Fruit fly (Drosophila melanogaster) whole organism, embryonic: ENCODE data around the gene CG31800.

Source experiments
- Atf3 ChIP-seq: fragments of 200-800 bp; sonication (Bioruptor generic); optimal IDR thresholded peaks from 3 replicates; lab custom pipeline; 2016; ENCODE audit warnings: missing biosample characterization, missing genetic modification characterization
- Atf6 ChIP-seq: fragments of 200-800 bp; sonication (Bioruptor generic); IDR thresholded peaks from 2 replicates; pipeline ENCODE4 v1.3.6; 2022; ENCODE audit warnings: missing biosample characterization, missing genetic modification characterization
- CG11247 ChIP-seq: fragments of 200-800 bp; sonication (Bioruptor generic); IDR thresholded peaks from 2 replicates; pipeline ENCODE4 v1.3.6; 2022; ENCODE audit warnings: missing biosample characterization, missing genetic modification characterization
- CG11723 ChIP-seq: fragments of 200-800 bp; sonication (Bioruptor generic); optimal IDR thresholded peaks from 2 replicates; lab custom pipeline; 2017; ENCODE audit warnings: missing biosample characterization, mild to moderate bottlenecking, missing genetic modification characterization
- CG12155 ChIP-seq: fragments of 200-800 bp; sonication (Bioruptor generic); optimal IDR thresholded peaks from 3 replicates; lab custom pipeline; 2016; ENCODE audit warnings: missing biosample characterization, missing genetic modification characterization
- CG12219 ChIP-seq: fragments of 200-800 bp; sonication (Bioruptor generic); optimal IDR thresholded peaks from 3 replicates; lab custom pipeline; 2018; ENCODE audit warnings: missing biosample characterization, mild to moderate bottlenecking, missing genetic modification characterization
- CG13296 ChIP-seq: fragments of 200-800 bp; sonication (Bioruptor generic); optimal IDR thresholded peaks from 3 replicates; lab custom pipeline; 2018; ENCODE audit warnings: missing biosample characterization, mild to moderate bottlenecking, missing genetic modification characterization
- CG14014 ChIP-seq: fragments of 200-800 bp; sonication (Bioruptor generic); IDR thresholded peaks from 2 replicates; pipeline ENCODE4 v1.3.6; 2022; ENCODE audit warnings: missing biosample characterization, missing genetic modification characterization
- CG14050 ChIP-seq: fragments of 200-800 bp; sonication (Bioruptor generic); IDR thresholded peaks from 3 replicates; pipeline ENCODE4 v1.3.6; 2022; ENCODE audit warnings: missing biosample characterization, missing genetic modification characterization
- CG15011 ChIP-seq: fragments of 200-800 bp; sonication (Bioruptor generic); optimal IDR thresholded peaks from 3 replicates; lab custom pipeline; 2018; ENCODE audit warnings: missing biosample characterization, mild to moderate bottlenecking, missing genetic modification characterization
- CG1602 ChIP-seq: fragments of 200-800 bp; sonication (Bioruptor generic); optimal IDR thresholded peaks from 3 replicates; lab custom pipeline; 2016; ENCODE audit warnings: missing biosample characterization, missing genetic modification characterization
- CG17361 ChIP-seq: fragments of 200-800 bp; sonication (Bioruptor generic); IDR thresholded peaks from 3 replicates; pipeline ENCODE4 v1.3.6; 2022; ENCODE audit warnings: missing biosample characterization, missing genetic modification characterization
- CG30403 ChIP-seq: fragments of 200-800 bp; sonication (Bioruptor generic); optimal IDR thresholded peaks from 3 replicates; lab custom pipeline; 2016; ENCODE audit warnings: missing biosample characterization, missing genetic modification characterization
- CG33557 ChIP-seq: fragments of 200-800 bp; sonication (Bioruptor generic); optimal IDR thresholded peaks from 2 replicates; lab custom pipeline; 2019; ENCODE audit warnings: missing biosample characterization, mild to moderate bottlenecking, missing genetic modification characterization, moderate library complexity
- CG4328 ChIP-seq: fragments of 200-800 bp; sonication (Bioruptor generic); optimal IDR thresholded peaks from 3 replicates; lab custom pipeline; 2017; ENCODE audit warnings: missing biosample characterization, missing genetic modification reagents, missing genetic modification characterization
- CG4707 ChIP-seq: fragments of 200-800 bp; sonication (Bioruptor generic); optimal IDR thresholded peaks from 2 replicates; lab custom pipeline; 2018; ENCODE audit warnings: missing biosample characterization, mild to moderate bottlenecking, missing genetic modification characterization, moderate library complexity
- CG5180 ChIP-seq: fragments of 200-800 bp; sonication (Bioruptor generic); optimal IDR thresholded peaks from 3 replicates; lab custom pipeline; 2017; ENCODE audit warnings: missing biosample characterization, missing genetic modification characterization, mild to moderate bottlenecking, moderate library complexity, missing genetic modification reagents
- CG6791 ChIP-seq: fragments of 200-800 bp; sonication (Bioruptor generic); IDR thresholded peaks from 3 replicates; pipeline ENCODE4 v1.3.6; 2022; ENCODE audit warnings: missing biosample characterization, missing genetic modification characterization; ENCODE audit not compliant: partially characterized antibody
- CG7963 ChIP-seq: fragments of 200-800 bp; sonication (Bioruptor generic); IDR thresholded peaks from 3 replicates; pipeline ENCODE4 v1.3.6; 2022; ENCODE audit warnings: missing biosample characterization, missing genetic modification characterization; ENCODE audit not compliant: partially characterized antibody
- Camta ChIP-seq: fragments of 200-800 bp; sonication (Bioruptor generic); optimal IDR thresholded peaks from 2 replicates; lab custom pipeline; 2016; ENCODE audit warnings: missing biosample characterization, missing genetic modification characterization
- CoRest ChIP-seq: fragments of 200-800 bp; sonication (Bioruptor generic); optimal IDR thresholded peaks from 3 replicates; lab custom pipeline; 2018; ENCODE audit warnings: missing biosample characterization, mild to moderate bottlenecking, missing genetic modification characterization, moderate library complexity
- Dad ChIP-seq: fragments of 200-800 bp; sonication (Bioruptor generic); optimal IDR thresholded peaks from 3 replicates; lab custom pipeline; 2016; ENCODE audit warnings: missing biosample characterization, missing genetic modification characterization
- Dll ChIP-seq: fragments of 200-800 bp; sonication (Bioruptor generic); IDR thresholded peaks from 4 replicates; pipeline ENCODE4 v1.3.6; 2022; ENCODE audit warnings: missing biosample characterization, missing genetic modification characterization; ENCODE audit not compliant: partially characterized antibody
- Doc2 ChIP-seq: fragments of 200-800 bp; sonication (Bioruptor generic); IDR thresholded peaks from 2 replicates; pipeline ENCODE4 v1.3.6; 2022; ENCODE audit warnings: missing biosample characterization, missing genetic modification characterization
- GATAe ChIP-seq: fragments of 200-800 bp; sonication (Bioruptor generic); conservative IDR thresholded peaks from 2 replicates; pipeline ENCODE4 v1.3.6; 2022; ENCODE audit warnings: missing biosample characterization, missing genetic modification characterization
- Hr39 ChIP-seq: fragments of >200 bp; optimal IDR thresholded peaks from 2 replicates; lab custom pipeline; 2017
- MESR4 ChIP-seq: fragments of 200-800 bp; sonication (Bioruptor generic); optimal IDR thresholded peaks from 2 replicates; lab custom pipeline; 2018; ENCODE audit warnings: missing biosample characterization, mild to moderate bottlenecking, missing genetic modification characterization, moderate library complexity
- Meics ChIP-seq: fragments of 200-800 bp; sonication (Bioruptor generic); optimal IDR thresholded peaks from 2 replicates; lab custom pipeline; 2017; ENCODE audit warnings: missing biosample characterization, mild to moderate bottlenecking, missing genetic modification characterization
- Ravus ChIP-seq: fragments of 200-800 bp; sonication (Bioruptor generic); IDR thresholded peaks from 2 replicates; pipeline ENCODE4 v1.3.6; 2022; ENCODE audit warnings: missing biosample characterization, missing genetic modification characterization
- Rfx ChIP-seq: fragments of 200-800 bp; sonication (Bioruptor generic); IDR thresholded peaks from 2 replicates; pipeline ENCODE4 v1.3.6; 2022; ENCODE audit warnings: missing biosample characterization, missing genetic modification characterization
- Rx ChIP-seq: fragments of 200-800 bp; sonication (Bioruptor generic); IDR thresholded peaks from 2 replicates; pipeline ENCODE4 v1.3.6; 2022; ENCODE audit warnings: missing biosample characterization, missing genetic modification characterization
- Scr ChIP-seq: fragments of 200-800 bp; sonication (Bioruptor generic); IDR thresholded peaks from 2 replicates; pipeline ENCODE4 v1.3.6; 2022; ENCODE audit warnings: missing biosample characterization, missing genetic modification characterization; ENCODE audit not compliant: partially characterized antibody
- bab2 ChIP-seq: fragments of 200-800 bp; sonication (Bioruptor generic); optimal IDR thresholded peaks from 2 replicates; lab custom pipeline; 2016; ENCODE audit warnings: missing biosample characterization, missing genetic modification characterization
- bowl ChIP-seq: fragments of 200-800 bp; sonication (Bioruptor generic); IDR thresholded peaks from 2 replicates; pipeline ENCODE4 v1.3.6; 2022; ENCODE audit warnings: missing biosample characterization, missing genetic modification characterization
- danr ChIP-seq: fragments of 200-800 bp; sonication (Bioruptor generic); IDR thresholded peaks from 2 replicates; pipeline ENCODE4 v1.3.6; 2022; ENCODE audit warnings: missing biosample characterization, missing genetic modification characterization
- ems ChIP-seq: fragments of 200-800 bp; sonication (Bioruptor generic); optimal IDR thresholded peaks from 3 replicates; lab custom pipeline; 2016; ENCODE audit warnings: missing biosample characterization, missing genetic modification characterization
- fru ChIP-seq: fragments of >200 bp; optimal IDR thresholded peaks from 2 replicates; lab custom pipeline; 2017
- gce ChIP-seq: fragments of 200-800 bp; sonication (Bioruptor generic); IDR thresholded peaks from 3 replicates; pipeline ENCODE4 v1.3.6; 2022; ENCODE audit warnings: missing biosample characterization, missing genetic modification characterization
- grau ChIP-seq: fragments of 200-800 bp; optimal IDR thresholded peaks from 3 replicates; lab custom pipeline; 2019; ENCODE audit warnings: missing biosample characterization, mild to moderate bottlenecking, missing genetic modification characterization, moderate library complexity
- grn ChIP-seq: fragments of 200-800 bp; sonication (Bioruptor generic); optimal IDR thresholded peaks from 3 replicates; lab custom pipeline; 2017; ENCODE audit warnings: missing biosample characterization, missing genetic modification characterization
- inv ChIP-seq: fragments of 200-800 bp; sonication (Bioruptor generic); IDR thresholded peaks from 2 replicates; pipeline ENCODE4 v1.3.6; 2022; ENCODE audit warnings: missing biosample characterization, missing genetic modification characterization; ENCODE audit not compliant: partially characterized antibody
- kah ChIP-seq: fragments of 200-800 bp; sonication (Bioruptor generic); optimal IDR thresholded peaks from 2 replicates; lab custom pipeline; 2018; ENCODE audit warnings: missing biosample characterization, mild to moderate bottlenecking, missing genetic modification characterization
- knrl ChIP-seq: fragments of 200-800 bp; sonication (Bioruptor generic); IDR thresholded peaks from 3 replicates; pipeline ENCODE4 v1.3.6; 2022; ENCODE audit warnings: missing biosample characterization, missing genetic modification characterization; ENCODE audit not compliant: partially characterized antibody
- lbe ChIP-seq: fragments of 200-800 bp; sonication (Bioruptor generic); optimal IDR thresholded peaks from 2 replicates; lab custom pipeline; 2016; ENCODE audit warnings: missing biosample characterization, mild to moderate bottlenecking, missing genetic modification characterization
- mam ChIP-seq: fragments of 200-800 bp; sonication (Bioruptor generic); optimal IDR thresholded peaks from 3 replicates; lab custom pipeline; 2016; ENCODE audit warnings: missing biosample characterization, missing genetic modification characterization
- sens-2 ChIP-seq: fragments of 200-800 bp; sonication (Bioruptor generic); IDR thresholded peaks from 2 replicates; pipeline ENCODE4 v1.3.6; 2022; ENCODE audit warnings: missing biosample characterization, missing genetic modification characterization
- sob ChIP-seq: fragments of 200-800 bp; sonication (Bioruptor generic); IDR thresholded peaks from 2 replicates; pipeline ENCODE4 v1.3.6; 2022; ENCODE audit warnings: missing biosample characterization, missing genetic modification characterization
- trem ChIP-seq: fragments of 200-800 bp; optimal IDR thresholded peaks from 3 replicates; lab custom pipeline; 2019; ENCODE audit warnings: missing biosample characterization, mild to moderate bottlenecking, missing genetic modification characterization, moderate library complexity
- twi ChIP-seq: fragments of 200-800 bp; optimal IDR thresholded peaks from 2 replicates; lab custom pipeline; 2019; ENCODE audit warnings: missing biosample characterization, mild to moderate bottlenecking, missing genetic modification characterization, moderate library complexity
- zfh2 ChIP-seq: fragments of 200-800 bp; sonication (Bioruptor generic); optimal IDR thresholded peaks from 2 replicates; lab custom pipeline; 2016; ENCODE audit warnings: missing biosample characterization, missing genetic modification characterization

CG31800 gene

DNA sequence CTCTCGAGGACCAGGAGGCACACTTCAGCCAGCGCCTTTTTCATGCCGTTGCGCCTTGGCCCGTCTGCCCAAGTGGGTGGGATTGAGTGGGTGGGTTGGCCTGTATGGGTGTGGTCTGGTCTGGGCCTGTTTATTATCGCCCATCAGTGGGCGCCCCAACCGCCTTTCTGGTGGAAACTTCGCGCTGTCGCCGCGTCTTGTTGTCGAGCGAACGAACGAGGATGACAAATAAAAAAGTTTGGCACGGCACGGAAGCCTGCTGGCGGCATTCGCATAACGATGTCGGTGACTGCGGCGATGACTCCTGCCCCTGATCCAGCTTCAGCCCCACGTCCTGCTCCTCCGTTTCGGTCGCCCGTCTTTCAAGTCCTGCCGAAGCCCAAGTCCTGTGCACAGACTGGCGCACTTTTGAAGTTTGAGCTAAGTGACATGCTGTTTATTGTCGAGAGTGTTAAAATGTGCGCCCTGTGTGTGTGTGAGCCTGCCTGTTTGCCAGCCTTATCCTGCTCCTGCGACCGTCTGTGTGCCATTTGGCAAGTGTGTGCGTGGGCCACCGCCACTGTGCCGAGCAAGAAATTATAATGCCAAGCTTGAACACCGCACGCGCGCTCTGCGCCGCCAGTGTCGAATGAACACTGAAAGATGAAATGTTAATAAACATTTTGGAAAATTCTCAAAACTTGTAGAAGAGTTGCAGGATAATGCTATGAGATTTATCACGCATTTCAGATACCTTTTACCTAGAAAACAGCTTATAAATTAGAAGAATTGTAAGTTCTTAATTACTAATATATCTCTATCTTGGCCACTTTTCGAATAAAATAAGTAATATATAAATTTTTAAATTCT lies 20.1 kb downstream of the CG31800 start (continued):
- peak; percentile 20 for TF ChIP-seq mam (GFP tag; lab: Kevin White, UChicago)
- peak; percentile 13; the same call in 1 of the 3 replicates for TF ChIP-seq CG14050 (GFP tag; lab: Robert Waterston, UW)
- TF ChIP-seq Dad (GFP tag; lab: Kevin White, UChicago): no peak
- TF ChIP-seq Hr39 (lab: Kevin White, UChicago): no peak
- TF ChIP-seq fru: no peak
- TF ChIP-seq CG4328 (GFP tag; lab: Kevin White, UChicago): peak; percentile 73
- no peak for TF ChIP-seq Dll
- peak; percentile 63 for TF ChIP-seq CG14014
- no peak for TF ChIP-seq sens-2 (GFP tag; lab: Robert Waterston, UW)
- TF ChIP-seq Scr (GFP tag; lab: Robert Waterston, UW): no peak
- TF ChIP-seq Atf6 (GFP tag; lab: Robert Waterston, UW): peak; percentile 63
- TF ChIP-seq CoRest: peak; percentile 83
- TF ChIP-seq gce: no peak
- peak; percentile 73 for TF ChIP-seq CG30403 (GFP tag; lab: Kevin White, UChicago)
- peak; percentile 62 for TF ChIP-seq CG5180 (GFP tag; lab: Kevin White, UChicago)
- TF ChIP-seq twi (tag; lab: Kevin White, UChicago): peak; percentile 39
- TF ChIP-seq CG7963 (GFP tag; lab: Robert Waterston, UW): no peak
- TF ChIP-seq Atf3 (GFP tag; lab: Kevin White, UChicago): no peak
- no peak for TF ChIP-seq CG4707 (GFP tag; lab: Kevin White, UChicago)
- peak; percentile 10 for TF ChIP-seq zfh2 (GFP tag; lab: Kevin White, UChicago)
- peak; percentile 49 for TF ChIP-seq bab2
- peak; percentile 65 for TF ChIP-seq danr
- TF ChIP-seq Ravus: no peak
- TF ChIP-seq GATAe (GFP tag; lab: Robert Waterston, UW): no peak
- peak; percentile 62 for TF ChIP-seq CG11723 (GFP tag; lab: Kevin White, UChicago)
- peak; percentile 57 for TF ChIP-seq Rfx (GFP tag; lab: Robert Waterston, UW)
- peak; percentile 36 for TF ChIP-seq CG1602 (GFP tag; lab: Kevin White, UChicago)
- peak; percentile 67 for TF ChIP-seq sob (GFP tag; lab: Robert Waterston, UW)
- TF ChIP-seq CG17361 (GFP tag; lab: Robert Waterston, UW): peak; percentile 80; the same call in 2 of the 3 replicates
- TF ChIP-seq CG33557: no peak
- no peak for TF ChIP-seq Doc2 (GFP tag; lab: Robert Waterston, UW)
- no peak for TF ChIP-seq inv (GFP tag; lab: Robert Waterston, UW)
- TF ChIP-seq Camta (GFP tag; lab: Kevin White, UChicago): no peak
- peak; percentile 88 for TF ChIP-seq Meics (GFP tag; lab: Kevin White, UChicago)
- TF ChIP-seq MESR4: no peak
- no peak for TF ChIP-seq CG6791 (GFP tag; lab: Robert Waterston, UW)
- peak; percentile 30 for TF ChIP-seq CG12219 (GFP tag; lab: Kevin White, UChicago)
- TF ChIP-seq grau: peak; percentile 85
- no peak for TF ChIP-seq lbe (GFP tag; lab: Kevin White, UChicago)
- TF ChIP-seq CG13296 (GFP tag; lab: Kevin White, UChicago): peak; percentile 89
- peak; percentile 34 for TF ChIP-seq kah
- no peak for TF ChIP-seq grn (GFP tag; lab: Kevin White, UChicago)
- peak; percentile 7 for TF ChIP-seq trem (tag; lab: Kevin White, UChicago)
- TF ChIP-seq CG15011 (GFP tag; lab: Kevin White, UChicago): peak; percentile 62
- TF ChIP-seq Rx (GFP tag; lab: Robert Waterston, UW): peak; percentile 46; the same call in 1 of the 2 replicates
- TF ChIP-seq bowl (GFP tag; lab: Robert Waterston, UW): no peak
- TF ChIP-seq CG11247 (GFP tag; lab: Robert Waterston, UW): peak; percentile 26; the same call in 1 of the 2 replicates
- TF ChIP-seq ems: no peak
- peak; percentile 18 for TF ChIP-seq CG12155
- TF ChIP-seq knrl: no peak
